Worm (Caenorhabditis elegans): Measurements from ENCODE around the gene irld-24.

The irld-24 gene

ce11 chrX:13950620-13951152 is 35.7 kb upstream of the irld-24 start (continued):
- TF ChIP-seq unc-62 (GFP tag; optimal IDR thresholded peaks at IDR 0.05) = no peak
- no peak for TF ChIP-seq R02D3.7 (tag; optimal IDR thresholded peaks at IDR 0.05)
- peak; percentile 79 for TF ChIP-seq sma-3 (GFP tag; optimal IDR thresholded peaks at IDR 0.05)
- TF ChIP-seq dmd-4 (tag; optimal IDR thresholded peaks at IDR 0.05) = no peak
- TF ChIP-seq nhr-21 (tag; optimal IDR thresholded peaks at IDR 0.05) = peak; percentile 73
- peak; percentile 53 for TF ChIP-seq crh-2 (tag; optimal IDR thresholded peaks at IDR 0.05)
- no peak for TF ChIP-seq ZK546.5 (tag; optimal IDR thresholded peaks at IDR 0.05)
- TF ChIP-seq mab-5 (tag; optimal IDR thresholded peaks at IDR 0.05) = no peak
- no peak for TF ChIP-seq nhr-10 (tag; optimal IDR thresholded peaks at IDR 0.05)
- peak; percentile 20 for TF ChIP-seq gmeb-1 (tag; optimal IDR thresholded peaks at IDR 0.05)
- TF ChIP-seq blmp-1 (tag; optimal IDR thresholded peaks at IDR 0.05; ENCODE audit: insufficient read depth) = peak; percentile 30
- no peak for TF ChIP-seq Y55F3AM.14 (GFP tag; optimal IDR thresholded peaks at IDR 0.05)
- no peak for TF ChIP-seq mbf-1 (tag; optimal IDR thresholded peaks at IDR 0.05)
- TF ChIP-seq sem-4 (tag; optimal IDR thresholded peaks at IDR 0.05) = no peak
- TF ChIP-seq lsy-2 (tag; optimal IDR thresholded peaks at IDR 0.05) = peak in 1 of 2 experiments; percentile 28
- TF ChIP-seq aly-2 (tag; optimal IDR thresholded peaks at IDR 0.05) = no peak
- TF ChIP-seq sma-9 (GFP tag; optimal IDR thresholded peaks at IDR 0.05) = peak; percentile 65
- no peak for TF ChIP-seq sma-9 (tag; optimal IDR thresholded peaks at IDR 0.05)

ce11 chrX:13952347-13952746 is 34.1 kb upstream of the irld-24 start:
- TF ChIP-seq ceh-82 (tag; optimal IDR thresholded peaks at IDR 0.05) (no peak), C34F6.9 (tag; optimal IDR thresholded peaks at IDR 0.05) (no peak), F13H6.1 (tag; optimal IDR thresholded peaks at IDR 0.05) (no peak)

DNA sequence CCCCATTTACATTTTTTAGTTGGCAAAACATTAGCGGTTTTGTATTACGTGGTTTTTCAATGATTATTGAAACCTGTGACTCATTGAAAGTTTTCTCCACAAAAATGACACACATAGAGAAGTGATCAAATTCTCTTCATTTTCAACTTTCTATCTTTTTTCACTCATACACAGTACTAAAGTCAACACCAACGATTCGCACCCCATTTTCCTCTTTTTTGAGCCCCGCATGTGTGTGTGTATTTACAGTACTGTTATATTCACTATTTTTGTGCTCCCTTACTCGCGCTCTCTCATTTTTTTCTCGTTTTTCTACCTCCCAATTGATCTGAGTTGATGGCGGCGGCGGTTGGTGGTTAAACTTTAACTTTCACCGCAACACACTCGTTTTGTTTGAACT is 28.0 kb upstream of the irld-24 start:
- no peak for TF ChIP-seq peb-1 (tag; optimal IDR thresholded peaks at IDR 0.05)
- TF ChIP-seq lin-11 (tag; optimal IDR thresholded peaks at IDR 0.05) = no peak
- no peak for TF ChIP-seq lin-13 (GFP tag; optimal IDR thresholded peaks at IDR 0.05)
- TF ChIP-seq ztf-11 (tag; optimal IDR thresholded peaks at IDR 0.05) = no peak
- TF ChIP-seq fos-1 (tag; optimal IDR thresholded peaks at IDR 0.05) = no peak
- peak; percentile 9 for TF ChIP-seq nhr-129 (tag; optimal IDR thresholded peaks at IDR 0.05)
- TF ChIP-seq lin-39 (tag; optimal IDR thresholded peaks at IDR 0.05) = no peak
- TF ChIP-seq F13H6.1 (tag; optimal IDR thresholded peaks at IDR 0.05) = peak; percentile 56
- TF ChIP-seq nhr-23 (tag; optimal IDR thresholded peaks at IDR 0.05) = no peak
- TF ChIP-seq nhr-77 (tag; optimal IDR thresholded peaks at IDR 0.05) = no peak
- no peak for TF ChIP-seq ztf-1 (GFP tag; conservative IDR thresholded peaks at IDR 0.05)
- no peak for TF ChIP-seq ceh-82 (tag; optimal IDR thresholded peaks at IDR 0.05)
- no peak for TF ChIP-seq alr-1 (tag; optimal IDR thresholded peaks at IDR 0.05)
- no peak for TF ChIP-seq nhr-21 (tag; optimal IDR thresholded peaks at IDR 0.05)
- no peak for TF ChIP-seq aly-2 (tag; optimal IDR thresholded peaks at IDR 0.05)
- no peak for TF ChIP-seq R02D3.7 (tag; optimal IDR thresholded peaks at IDR 0.05)
- TF ChIP-seq skn-1 (tag; optimal IDR thresholded peaks at IDR 0.05) = no peak

- TF ChIP-seq zag-1 (tag; optimal IDR thresholded peaks at IDR 0.05) (no peak), nhr-129 (tag; optimal IDR thresholded peaks at IDR 0.05) (no peak), lin-13 (GFP tag; optimal IDR thresholded peaks at IDR 0.05) (no peak), alr-1 (tag; optimal IDR thresholded peaks at IDR 0.05) (no peak), fos-1 (tag; optimal IDR thresholded peaks at IDR 0.05) (peak; percentile 70), F13H6.1 (tag; optimal IDR thresholded peaks at IDR 0.05) (no peak), nhr-6 (tag; optimal IDR thresholded peaks at IDR 0.05) (no peak), unc-39 (tag; optimal IDR thresholded peaks at IDR 0.05) (no peak), nhr-12 (tag; optimal IDR thresholded peaks at IDR 0.05) (no peak)
Measured at ce11 chrX:13959383-13959782, 27.0 kb upstream of the irld-24 start.

DNA sequence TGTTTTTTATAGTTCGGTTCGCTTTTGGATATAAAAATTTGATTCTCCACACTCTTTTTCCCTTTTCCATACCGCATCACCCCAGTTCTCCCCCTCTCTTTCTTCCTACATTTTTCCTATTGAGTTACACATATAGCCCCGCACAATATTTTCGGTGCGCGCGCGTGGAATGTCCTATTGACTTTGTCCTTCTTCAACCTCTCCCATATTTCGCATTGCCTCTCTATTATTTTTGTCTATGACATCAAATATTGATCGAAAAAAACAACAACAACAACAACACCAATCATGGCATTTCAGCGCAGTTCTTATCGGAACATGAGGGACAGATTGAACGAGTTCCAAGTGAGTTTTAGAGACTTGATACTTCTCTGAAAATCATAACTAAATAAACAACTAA is 26.6 kb upstream of the irld-24 start, which contains the start of gene syx-2:
TSS of gene syx-2 (plus strand) at position 301 of the 400 bp plus-strand sequence.
- TF ChIP-seq R02D3.7 (tag; optimal IDR thresholded peaks at IDR 0.05) = no peak
- no peak for TF ChIP-seq ceh-16 (tag; optimal IDR thresholded peaks at IDR 0.05)
- TF ChIP-seq zag-1 (tag; optimal IDR thresholded peaks at IDR 0.05) = no peak
- no peak for TF ChIP-seq lsy-2 (tag; optimal IDR thresholded peaks at IDR 0.05)
- TF ChIP-seq lin-13 (GFP tag; optimal IDR thresholded peaks at IDR 0.05) = no peak
- no peak for TF ChIP-seq ceh-82 (tag; optimal IDR thresholded peaks at IDR 0.05)
- no peak for TF ChIP-seq peb-1 (tag; optimal IDR thresholded peaks at IDR 0.05)
- TF ChIP-seq ama-1 (optimal IDR thresholded peaks at IDR 0.05) = no peak
- no peak for TF ChIP-seq mab-5 (tag; optimal IDR thresholded peaks at IDR 0.05)
- no peak for TF ChIP-seq egl-27 (tag; optimal IDR thresholded peaks at IDR 0.05)
- no peak for TF ChIP-seq nhr-12 (tag; optimal IDR thresholded peaks at IDR 0.05)
- no peak for TF ChIP-seq ztf-4 (tag; optimal IDR thresholded peaks at IDR 0.05)
- TF ChIP-seq gmeb-1 (tag; optimal IDR thresholded peaks at IDR 0.05) = no peak
- TF ChIP-seq crh-2 (tag; optimal IDR thresholded peaks at IDR 0.05) = no peak
- no peak for TF ChIP-seq skn-1 (tag; optimal IDR thresholded peaks at IDR 0.05)
- TF ChIP-seq nhr-10 (tag; optimal IDR thresholded peaks at IDR 0.05) = no peak
- TF ChIP-seq mdl-1 (tag; optimal IDR thresholded peaks at IDR 0.05) = no peak
- no peak for TF ChIP-seq nhr-11 (tag; optimal IDR thresholded peaks at IDR 0.05)
